Fruit fly (Drosophila melanogaster) whole organism, wandering third instar larva: ENCODE measurements around the gene CG34126.
A peak's percentile ranks its signal among the peaks of the same experiment; 100 is the strongest.

ENCODE experiments used
- Abd-B ChIP-seq: fragments of >200 bp; optimal IDR thresholded peaks from 2 replicates; lab custom pipeline; 2017; ENCODE audit warnings: missing biosample characterization, missing genetic modification characterization
- CG32264 ChIP-seq: fragments of 200-800 bp; sonication (Bioruptor generic); optimal IDR thresholded peaks from 2 replicates; lab custom pipeline; 2016; ENCODE audit warnings: missing biosample characterization, missing genetic modification characterization
- CG9705 ChIP-seq: fragments of 200-800 bp; sonication (Bioruptor generic); optimal IDR thresholded peaks from 2 replicates; lab custom pipeline; 2018; ENCODE audit warnings: missing biosample characterization, mild to moderate bottlenecking, missing genetic modification characterization
- CrebA ChIP-seq: fragments of 200-800 bp; sonication (Bioruptor generic); optimal IDR thresholded peaks from 2 replicates; lab custom pipeline; 2016; ENCODE audit warnings: missing biosample characterization, mild to moderate bottlenecking, missing genetic modification characterization, borderline replicate concordance
- Dfd ChIP-seq: fragments of >200 bp; optimal IDR thresholded peaks from 2 replicates; lab custom pipeline; 2017; ENCODE audit warnings: missing biosample characterization, missing genetic modification characterization
- Dif ChIP-seq: fragments of 200-275, 200-300 bp; sonication (Bioruptor generic); optimal IDR thresholded peaks from 2 replicates; lab custom pipeline; 2018; ENCODE audit warnings: missing biosample characterization, missing genetic modification characterization; ENCODE audit not compliant: partially characterized antibody
- GATAd ChIP-seq: sonication (Bioruptor generic); optimal IDR thresholded peaks from 2 replicates; lab custom pipeline; 2016; ENCODE audit warnings: missing biosample characterization, missing genetic modification characterization
- HLH106 ChIP-seq: fragments of 200-800 bp; optimal IDR thresholded peaks from 3 replicates; lab custom pipeline; 2019; ENCODE audit warnings: missing biosample characterization, mild to moderate bottlenecking, missing genetic modification characterization, moderate library complexity
- Hnf4 ChIP-seq: fragments of 200-800 bp; sonication (Bioruptor generic); optimal IDR thresholded peaks from 2 replicates; lab custom pipeline; 2016; ENCODE audit warnings: missing biosample characterization, mild to moderate bottlenecking, missing genetic modification characterization
- Hr78 ChIP-seq: fragments of >200 bp; optimal IDR thresholded peaks from 2 replicates; lab custom pipeline; 2017; ENCODE audit warnings: missing biosample characterization, missing genetic modification characterization
- Hr83 ChIP-seq: fragments of 200-300 bp; sonication (Bioruptor generic); optimal IDR thresholded peaks from 2 replicates; lab custom pipeline; 2016; ENCODE audit warnings: missing biosample characterization, mild to moderate bottlenecking, missing genetic modification characterization, moderate library complexity; ENCODE audit not compliant: poor library complexity, severe bottlenecking
- Jra ChIP-seq: sonication (Bioruptor generic); optimal IDR thresholded peaks from 2 replicates; lab custom pipeline; 2016; ENCODE audit warnings: missing biosample characterization, missing genetic modification characterization
- Mio ChIP-seq: sonication (Bioruptor generic); optimal IDR thresholded peaks from 2 replicates; lab custom pipeline; 2016; ENCODE audit warnings: missing biosample characterization, missing genetic modification characterization
- Myc ChIP-seq: fragments of >200 bp; optimal IDR thresholded peaks from 2 replicates; lab custom pipeline; 2017
- N ChIP-seq: fragments of >200 bp; optimal IDR thresholded peaks from 2 replicates; lab custom pipeline; 2018; ENCODE audit warnings: missing biosample characterization, missing external identifiers, missing genetic modification characterization
- OdsH ChIP-seq: fragments of 200-800 bp; sonication (Bioruptor generic); optimal IDR thresholded peaks from 2 replicates; lab custom pipeline; 2016; ENCODE audit warnings: missing biosample characterization, mild to moderate bottlenecking, missing genetic modification characterization
- Rel ChIP-seq, 2 experiments: fragments of 200-800 bp; sonication (Bioruptor generic) in 1 of 2; optimal IDR thresholded peaks; 2 replicates in 1 of 2; 3 replicates in 1 of 2; lab custom pipeline; 2016 to 2019; ENCODE audit warnings: mild to moderate bottlenecking in 2 of 2, missing biosample characterization in 2 of 2, missing genetic modification characterization in 2 of 2, moderate library complexity in 1 of 2
- Sp1 ChIP-seq: fragments of 200-800 bp; sonication (Bioruptor generic); optimal IDR thresholded peaks from 3 replicates; lab custom pipeline; 2019; ENCODE audit warnings: missing biosample characterization, mild to moderate bottlenecking, missing genetic modification characterization, moderate library complexity
- Vsx2 ChIP-seq: fragments of 200-300, 225-300 bp; sonication (Bioruptor generic); optimal IDR thresholded peaks from 2 replicates; lab custom pipeline; 2018; ENCODE audit warnings: missing biosample characterization, missing genetic modification characterization; ENCODE audit not compliant: partially characterized antibody
- br ChIP-seq: fragments of 200-800 bp; sonication (Bioruptor generic); optimal IDR thresholded peaks from 2 replicates; lab custom pipeline; 2016; ENCODE audit warnings: missing biosample characterization, missing genetic modification characterization
- brk ChIP-seq: fragments of 200-800 bp; sonication (Bioruptor generic); optimal IDR thresholded peaks from 2 replicates; lab custom pipeline; 2016; ENCODE audit warnings: missing biosample characterization, mild to moderate bottlenecking, missing genetic modification characterization
- dl ChIP-seq, 2 experiments: fragments of 175-275, 200-275 bp in 1 of 2; fragments of 200-275 bp in 1 of 2; sonication (Bioruptor generic); optimal IDR thresholded peaks; lab custom pipeline; 2018; ENCODE audit warnings: mild to moderate bottlenecking in 2 of 2, missing biosample characterization in 2 of 2, missing genetic modification characterization in 2 of 2, moderate library complexity in 2 of 2; ENCODE audit not compliant: partially characterized antibody in 2 of 2, insufficient read depth in 1 of 2
- dmrt93B ChIP-seq: fragments of 200-800 bp; sonication (Bioruptor generic); optimal IDR thresholded peaks from 2 replicates; lab custom pipeline; 2018; ENCODE audit warnings: missing biosample characterization, mild to moderate bottlenecking, missing genetic modification characterization
- dsf ChIP-seq: sonication (Bioruptor generic); optimal IDR thresholded peaks from 2 replicates; lab custom pipeline; 2016; ENCODE audit warnings: missing biosample characterization, missing genetic modification characterization, borderline replicate concordance
- ey ChIP-seq: fragments of 200-800 bp; sonication (Bioruptor generic); optimal IDR thresholded peaks from 2 replicates; lab custom pipeline; 2016; ENCODE audit warnings: missing biosample characterization, missing genetic modification characterization
- foxo ChIP-seq, 2 experiments: fragments of 200-800 bp; sonication (Bioruptor generic); optimal IDR thresholded peaks; 2 replicates in 1 of 2; 3 replicates in 1 of 2; lab custom pipeline; 2016 to 2017; ENCODE audit warnings: missing biosample characterization in 2 of 2, missing genetic modification characterization in 2 of 2
- fru ChIP-seq: fragments of 200-800 bp; sonication (Bioruptor generic); optimal IDR thresholded peaks from 3 replicates; lab custom pipeline; 2016; ENCODE audit warnings: missing biosample characterization, mild to moderate bottlenecking, missing genetic modification characterization
- h ChIP-seq: fragments of 200-800 bp; sonication (Bioruptor generic); optimal IDR thresholded peaks from 3 replicates; lab custom pipeline; 2016; ENCODE audit warnings: missing biosample characterization, mild to moderate bottlenecking, missing genetic modification characterization
- jim ChIP-seq: fragments of 175-275, 200-325 bp; sonication (Bioruptor generic); optimal IDR thresholded peaks from 2 replicates; lab custom pipeline; 2016; ENCODE audit warnings: missing biosample characterization, mild to moderate bottlenecking, missing genetic modification characterization
- lola ChIP-seq: fragments of >200 bp; optimal IDR thresholded peaks from 2 replicates; lab custom pipeline; 2017; ENCODE audit warnings: missing biosample characterization, missing genetic modification characterization
- pan ChIP-seq: fragments of >200 bp; optimal IDR thresholded peaks from 2 replicates; lab custom pipeline; 2017
- psq ChIP-seq: fragments of 200-800 bp; sonication (Bioruptor generic); optimal IDR thresholded peaks from 3 replicates; lab custom pipeline; 2017; ENCODE audit warnings: missing biosample characterization, mild to moderate bottlenecking, missing genetic modification characterization, moderate library complexity
- rgr ChIP-seq: fragments of 200-800 bp; sonication (Bioruptor generic); optimal IDR thresholded peaks from 3 replicates; lab custom pipeline; 2016; ENCODE audit warnings: missing biosample characterization, mild to moderate bottlenecking, missing genetic modification characterization
- sage ChIP-seq: fragments of 200-800 bp; sonication (Bioruptor generic); optimal IDR thresholded peaks from 2 replicates; lab custom pipeline; 2016; ENCODE audit warnings: missing biosample characterization, mild to moderate bottlenecking, missing genetic modification characterization
- sv ChIP-seq: fragments of 200-800 bp; sonication (Bioruptor generic); optimal IDR thresholded peaks from 3 replicates; lab custom pipeline; 2016; ENCODE audit warnings: missing biosample characterization, missing genetic modification characterization
- tai ChIP-seq: sonication (Bioruptor generic); optimal IDR thresholded peaks from 2 replicates; lab custom pipeline; 2016; ENCODE audit warnings: missing biosample characterization, missing genetic modification characterization
- usp ChIP-seq: fragments of >200 bp; optimal IDR thresholded peaks from 2 replicates; lab custom pipeline; 2017; ENCODE audit warnings: missing biosample characterization, missing genetic modification characterization
- woc ChIP-seq: sonication (Bioruptor generic); optimal IDR thresholded peaks from 2 replicates; lab custom pipeline; 2016; ENCODE audit warnings: missing biosample characterization, mild to moderate bottlenecking, missing genetic modification characterization

CG34126 gene

dm6 chr2L:4996283-4996922 lies 15.0 kb downstream of the CG34126 start:
- TF ChIP-seq N (GFP tag; lab: Kevin White, UChicago) (no peak), Rel (GFP tag; optimal IDR thresholded peaks at IDR 0.05; lab: Kevin White, UChicago) (no peak), Rel (tag; optimal IDR thresholded peaks at IDR 0.05; lab: Kevin White, UChicago) (no peak), pan (no peak), CG9705 (GFP tag; lab: Kevin White, UChicago) (no peak), psq (no peak), sage (GFP tag; lab: Kevin White, UChicago) (no peak), h (GFP tag; lab: Kevin White, UChicago) (no peak), Myc (lab: Kevin White, UChicago) (no peak), HLH106 (tag; lab: Kevin White, UChicago) (no peak)

- TF ChIP-seq pan: no peak
- TF ChIP-seq Dfd (GFP tag; lab: Kevin White, UChicago): no peak
- TF ChIP-seq CrebA (GFP tag; lab: Kevin White, UChicago): peak; percentile 95
- TF ChIP-seq tai: peak; percentile 97
- no peak for TF ChIP-seq Hr78 (GFP tag; lab: Kevin White, UChicago)
- peak; percentile 69 for TF ChIP-seq Vsx2 (GFP tag; lab: Kevin White, UChicago)
- peak; percentile 94 for TF ChIP-seq Dif (GFP tag; lab: Kevin White, UChicago)
- no peak for TF ChIP-seq usp
- peak; percentile 99 for TF ChIP-seq h (GFP tag; lab: Kevin White, UChicago)
- TF ChIP-seq dmrt93B (GFP tag; lab: Kevin White, UChicago): peak; percentile 98
- peak; percentile 95 for TF ChIP-seq psq
- peak; percentile 97 to 99 for TF ChIP-seq foxo (GFP tag; optimal IDR thresholded peaks at IDR 0.05; lab: Kevin White, UChicago)
- TF ChIP-seq brk: peak; percentile 94
- TF ChIP-seq Jra (GFP tag; lab: Kevin White, UChicago): peak; percentile 97
- TF ChIP-seq Mio (GFP tag; lab: Kevin White, UChicago): peak; percentile 92
- no peak for TF ChIP-seq jim
- peak; percentile 96 for TF ChIP-seq CG9705 (GFP tag; lab: Kevin White, UChicago)
- TF ChIP-seq Myc (lab: Kevin White, UChicago): peak; percentile 37
- TF ChIP-seq Rel (GFP tag; optimal IDR thresholded peaks at IDR 0.05; lab: Kevin White, UChicago): peak; percentile 95
- peak; percentile 97 for TF ChIP-seq Rel (tag; optimal IDR thresholded peaks at IDR 0.05; lab: Kevin White, UChicago)
- peak; percentile 98 for TF ChIP-seq CG32264 (GFP tag; lab: Kevin White, UChicago)
- TF ChIP-seq Hnf4: peak; percentile 98
- peak; percentile 92 for TF ChIP-seq Hr83 (GFP tag; lab: Kevin White, UChicago)
- peak; percentile 99 for TF ChIP-seq br (GFP tag; lab: Kevin White, UChicago)
- TF ChIP-seq Sp1 (GFP tag; lab: Kevin White, UChicago): peak; percentile 98
- peak; percentile 98 for TF ChIP-seq OdsH (GFP tag; lab: Kevin White, UChicago)
- TF ChIP-seq sv: peak; percentile 98
- no peak for TF ChIP-seq Abd-B (GFP tag; lab: Kevin White, UChicago)
- TF ChIP-seq lola (GFP tag; lab: Kevin White, UChicago): no peak
- TF ChIP-seq ey: peak; percentile 99
- TF ChIP-seq dl (GFP tag; optimal IDR thresholded peaks at IDR 0.05; lab: Kevin White, UChicago; ENCODE audit: insufficient read depth in 1 of 2, partially characterized antibody in 2 of 2): peak; percentile 80 to 91
- peak; percentile 94 for TF ChIP-seq dsf (GFP tag; lab: Kevin White, UChicago)
- TF ChIP-seq sage (GFP tag; lab: Kevin White, UChicago): peak; percentile 96
- TF ChIP-seq GATAd (GFP tag; lab: Kevin White, UChicago): peak; percentile 94
- TF ChIP-seq HLH106 (tag; lab: Kevin White, UChicago): peak; percentile 98
- peak; percentile 88 for TF ChIP-seq N (GFP tag; lab: Kevin White, UChicago)
- TF ChIP-seq woc (GFP tag; lab: Kevin White, UChicago): peak; percentile 99
- TF ChIP-seq fru: peak; percentile 100
- TF ChIP-seq rgr: peak; percentile 99
These were observed 16.2 kb downstream of the CG34126 start for dm6 chr2L:4997401-4998259.
